Worm (Caenorhabditis elegans): ENCODE data around the gene C42D4.19.

ce11 chrIV:7180304-7180703 lies 4.9 kb downstream of the C42D4.19 start, which contains the start of gene cest-10:
- TF ChIP-seq dao-5 (tag; optimal IDR thresholded peaks at IDR 0.05): no peak
- peak; percentile 6 for TF ChIP-seq W03F9.2 (tag; optimal IDR thresholded peaks at IDR 0.05)

Measured in whole organism, L4/young adult.